Worm (Caenorhabditis elegans) whole organism, L3 larva: ENCODE measurements around the gene cup-16.

Experiments
- egl-27 ChIP-seq: sonication (generic microtip); optimal IDR thresholded peaks from 4 replicates; lab custom pipeline; 2017; ENCODE audit warnings: missing biosample characterization, missing genetic modification reagents, missing genetic modification characterization
- hmg-11 ChIP-seq: sonication (generic microtip); optimal IDR thresholded peaks from 2 replicates; lab custom pipeline; 2016; ENCODE audit warnings: missing genetic modification characterization, missing compliant biosample characterization
- nhr-25 ChIP-seq: sonication (generic microtip); optimal IDR thresholded peaks from 2 replicates; lab custom pipeline; 2017; ENCODE audit warnings: missing biosample characterization, missing genetic modification characterization
- ztf-4 ChIP-seq: fragments of 150-350 bp; optimal IDR thresholded peaks from 2 replicates; lab custom pipeline; 2014; ENCODE audit warnings: missing biosample characterization, missing genetic modification characterization

ce11 chrII:8698828-8699227 lies 8.1 kb upstream of the cup-16 start, which contains the start of gene chdh-1:
- no peak for TF ChIP-seq ztf-4 (tag; lab: Kevin White, UChicago)
- no peak for TF ChIP-seq hmg-11 (tag; lab: Kevin White, UChicago)
- no peak for TF ChIP-seq egl-27 (tag; lab: Kevin White, UChicago)
- TF ChIP-seq nhr-25 = no peak
